Fruit fly (Drosophila melanogaster): ENCODE results near the gene CG42788.
A peak's percentile ranks its signal among the peaks of the same experiment; 100 is the strongest.

The CG42788 gene

DNA sequence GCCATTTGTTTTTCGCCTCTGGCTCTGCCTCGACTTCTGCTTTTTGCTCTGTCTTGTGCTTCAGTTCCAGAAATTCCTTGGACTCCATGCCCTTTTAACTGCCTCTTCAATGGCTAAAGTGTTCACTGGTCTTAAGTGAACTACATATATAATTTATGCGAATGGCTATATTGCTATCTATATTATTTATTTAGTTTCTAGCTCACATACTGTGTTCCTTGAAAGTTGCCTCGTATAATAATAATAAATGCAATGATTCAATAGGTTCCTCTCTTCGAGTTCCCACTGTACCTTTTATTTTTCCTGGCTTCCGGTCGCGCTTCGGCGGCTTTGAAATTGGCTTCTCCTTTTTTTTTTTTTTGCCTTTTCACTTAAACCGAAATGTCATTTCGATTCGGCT lies 12.0 kb downstream of the CG42788 start (continued):
- TF ChIP-seq Rx (GFP tag; IDR thresholded peaks at IDR 0.05): no peak
- TF ChIP-seq cwo (GFP tag; optimal IDR thresholded peaks at IDR 0.05): peak; percentile 36
- no peak for TF ChIP-seq GATAe (GFP tag; conservative IDR thresholded peaks at IDR 0.05)
- no peak for TF ChIP-seq fd102C (GFP tag; optimal IDR thresholded peaks at IDR 0.05)
- no peak for TF ChIP-seq CG12236 (GFP tag; optimal IDR thresholded peaks at IDR 0.05)
- no peak for TF ChIP-seq ttk (GFP tag; IDR thresholded peaks at IDR 0.05)
- no peak for TF ChIP-seq CG7745 (tag; optimal IDR thresholded peaks at IDR 0.05)
- TF ChIP-seq CG4282 (GFP tag; optimal IDR thresholded peaks at IDR 0.05): no peak
- no peak for TF ChIP-seq HLHmδ (GFP tag; optimal IDR thresholded peaks at IDR 0.05)
- TF ChIP-seq Eip74EF (GFP tag; optimal IDR thresholded peaks at IDR 0.05): no peak
- TF ChIP-seq NC2α (GFP tag; optimal IDR thresholded peaks at IDR 0.05): no peak
- peak in 1 of 2 experiments; percentile 25 for TF ChIP-seq Pdp1 (GFP tag; optimal IDR thresholded peaks at IDR 0.05)
- no peak for TF ChIP-seq pzg (GFP tag; optimal IDR thresholded peaks at IDR 0.05)
- no peak for TF ChIP-seq Atf3 (GFP tag; optimal IDR thresholded peaks at IDR 0.05)
- TF ChIP-seq gce (GFP tag; IDR thresholded peaks at IDR 0.05): no peak
- no peak for TF ChIP-seq CG13894 (tag; optimal IDR thresholded peaks at IDR 0.05)
- TF ChIP-seq CHES-1-like (GFP tag; optimal IDR thresholded peaks at IDR 0.05): no peak
- TF ChIP-seq CG31365 (tag; optimal IDR thresholded peaks at IDR 0.05): no peak
- peak; percentile 50 for TF ChIP-seq dmrt99B (tag; optimal IDR thresholded peaks at IDR 0.05)
- no peak for TF ChIP-seq Bteb2 (GFP tag; optimal IDR thresholded peaks at IDR 0.05)
- TF ChIP-seq CG10209 (GFP tag; optimal IDR thresholded peaks at IDR 0.05): peak; percentile 4
- TF ChIP-seq CG14050 (GFP tag; IDR thresholded peaks at IDR 0.05): no peak
- TF ChIP-seq D (optimal IDR thresholded peaks at IDR 0.05): no peak
- TF ChIP-seq D (GFP tag; optimal IDR thresholded peaks at IDR 0.05): no peak
- peak; percentile 59 for TF ChIP-seq CG15269 (tag; optimal IDR thresholded peaks at IDR 0.05)
- no peak for TF ChIP-seq CG8478 (optimal IDR thresholded peaks at IDR 0.05)
- peak; percentile 25 for TF ChIP-seq gro (GFP tag; optimal IDR thresholded peaks at IDR 0.05)
- TF ChIP-seq CG12769 (tag; optimal IDR thresholded peaks at IDR 0.05): peak; percentile 21
- peak; percentile 11 for TF ChIP-seq ind (GFP tag; optimal IDR thresholded peaks at IDR 0.05)
- no peak for TF ChIP-seq CG4617 (GFP tag; optimal IDR thresholded peaks at IDR 0.05; ENCODE audit: borderline replicate concordance)
- no peak for TF ChIP-seq CG31224 (GFP tag; IDR thresholded peaks at IDR 0.05)
- TF ChIP-seq CG12219 (GFP tag; optimal IDR thresholded peaks at IDR 0.05): peak; percentile 1
- no peak for TF ChIP-seq CG11560 (tag; IDR thresholded peaks at IDR 0.05)
- no peak for TF ChIP-seq H2.0 (GFP tag; IDR thresholded peaks at IDR 0.05)
- 0 out of 2 replicates have a peak, but pooled peaks have one; percentile 12 for TF ChIP-seq E2f1 (GFP tag; IDR thresholded peaks at IDR 0.05)
- no peak for TF ChIP-seq odd (GFP tag; optimal IDR thresholded peaks at IDR 0.05)
- no peak for TF ChIP-seq dm (GFP tag; optimal IDR thresholded peaks at IDR 0.05)
- TF ChIP-seq yki (optimal IDR thresholded peaks at IDR 0.05): no peak
- no peak for TF ChIP-seq HLH54F (GFP tag; optimal IDR thresholded peaks at IDR 0.05)
- peak; percentile 9 for TF ChIP-seq pho (GFP tag; optimal IDR thresholded peaks at IDR 0.05)
- no peak for TF ChIP-seq CG2199 (GFP tag; IDR thresholded peaks at IDR 0.05)
- peak; percentile 67 for TF ChIP-seq dysf (GFP tag; IDR thresholded peaks at IDR 0.05)
- TF ChIP-seq tio (GFP tag; optimal IDR thresholded peaks at IDR 0.05): no peak
- peak; percentile 26 for TF ChIP-seq CG7556 (GFP tag; optimal IDR thresholded peaks at IDR 0.05)
- TF ChIP-seq CG7987 (GFP tag; optimal IDR thresholded peaks at IDR 0.05): no peak
- no peak for TF ChIP-seq CG18262 (tag; optimal IDR thresholded peaks at IDR 0.05)
- TF ChIP-seq Hand (GFP tag; optimal IDR thresholded peaks at IDR 0.05): peak; percentile 58
- peak; percentile 20 for TF ChIP-seq sqz (GFP tag; optimal IDR thresholded peaks at IDR 0.05)
- no peak for TF ChIP-seq CG30431 (GFP tag; optimal IDR thresholded peaks at IDR 0.05)
- TF ChIP-seq CG15011 (GFP tag; optimal IDR thresholded peaks at IDR 0.05): peak; percentile 2
- TF ChIP-seq Hr3 (GFP tag; optimal IDR thresholded peaks at IDR 0.05): no peak
- TF ChIP-seq CG11504 (tag; optimal IDR thresholded peaks at IDR 0.05): peak; percentile 53
